Fruit fly (Drosophila melanogaster) whole organism, pupa: ENCODE results near the gene CG9747.

ENCODE experiments used
- CG10348 ChIP-seq: fragments of 200-800 bp; sonication (Bioruptor generic); IDR thresholded peaks from 2 replicates; pipeline ENCODE4 v1.3.6; 2022; ENCODE audit warnings: missing biosample characterization, missing genetic modification characterization
- CG12605 ChIP-seq: fragments of 200-800 bp; sonication (Bioruptor generic); IDR thresholded peaks from 2 replicates; pipeline ENCODE4 v1.3.6; 2022; ENCODE audit warnings: missing biosample characterization, missing genetic modification characterization
- CG13204 ChIP-seq: fragments of 200-800 bp; sonication (Bioruptor generic); optimal IDR thresholded peaks from 2 replicates; lab custom pipeline; 2018; ENCODE audit warnings: missing biosample characterization, mild to moderate bottlenecking, missing genetic modification characterization, moderate library complexity
- CG14655 ChIP-seq: fragments of 200-800 bp; sonication (Bioruptor generic); optimal IDR thresholded peaks from 3 replicates; lab custom pipeline; 2017; ENCODE audit warnings: mild to moderate bottlenecking, missing biosample characterization, missing genetic modification reagents, missing genetic modification characterization
- CG15710 ChIP-seq: fragments of 200-800 bp; sonication (Bioruptor generic); optimal IDR thresholded peaks from 2 replicates; lab custom pipeline; 2018; ENCODE audit warnings: missing biosample characterization, mild to moderate bottlenecking, missing genetic modification characterization, moderate library complexity
- CG17806 ChIP-seq: fragments of 200-800 bp; sonication (Bioruptor generic); optimal IDR thresholded peaks from 2 replicates; lab custom pipeline; 2018; ENCODE audit warnings: missing biosample characterization, mild to moderate bottlenecking, missing genetic modification characterization, moderate library complexity
- CG32121 ChIP-seq: fragments of 200-800 bp; sonication (Bioruptor generic); IDR thresholded peaks from 2 replicates; pipeline ENCODE4 v1.3.6; 2022; ENCODE audit warnings: missing biosample characterization, missing genetic modification characterization
- CG34367 ChIP-seq: fragments of 200-800 bp; sonication (Bioruptor generic); optimal IDR thresholded peaks from 2 replicates; lab custom pipeline; 2018; ENCODE audit warnings: missing biosample characterization, mild to moderate bottlenecking, missing genetic modification characterization
- CG4496 ChIP-seq: fragments of 200-800 bp; sonication (Bioruptor generic); IDR thresholded peaks from 3 replicates; pipeline ENCODE4 v1.3.6; 2022; ENCODE audit warnings: missing biosample characterization, missing genetic modification characterization
- CG8159 ChIP-seq: fragments of 200-800 bp; sonication (Bioruptor generic); optimal IDR thresholded peaks from 3 replicates; lab custom pipeline; 2018; ENCODE audit warnings: missing biosample characterization, mild to moderate bottlenecking, missing genetic modification characterization, moderate library complexity
- CG8301 ChIP-seq: fragments of 200-800 bp; sonication (Bioruptor generic); optimal IDR thresholded peaks from 2 replicates; lab custom pipeline; 2018; ENCODE audit warnings: missing biosample characterization, mild to moderate bottlenecking, missing genetic modification characterization
- CG9948 ChIP-seq: fragments of 200-800 bp; sonication (Bioruptor generic); optimal IDR thresholded peaks from 2 replicates; lab custom pipeline; 2018; ENCODE audit warnings: missing biosample characterization, mild to moderate bottlenecking, missing genetic modification characterization, moderate library complexity
- D1 ChIP-seq: fragments of 200-800 bp; sonication (Bioruptor generic); optimal IDR thresholded peaks from 2 replicates; lab custom pipeline; 2018; ENCODE audit warnings: missing biosample characterization, mild to moderate bottlenecking, missing genetic modification characterization, moderate library complexity
- EcR ChIP-seq: fragments of 200-800 bp; sonication (Bioruptor generic); optimal IDR thresholded peaks from 3 replicates; lab custom pipeline; 2019; ENCODE audit warnings: missing biosample characterization, missing genetic modification characterization, mild to moderate bottlenecking, moderate library complexity, missing genetic modification reagents
- Ets98B ChIP-seq: fragments of 200-800 bp; sonication (Bioruptor generic); IDR thresholded peaks from 2 replicates; pipeline ENCODE4 v1.3.6; 2022; ENCODE audit warnings: missing biosample characterization, missing genetic modification characterization
- Pif1A ChIP-seq: fragments of 200-800 bp; sonication (Bioruptor generic); optimal IDR thresholded peaks from 3 replicates; lab custom pipeline; 2016; ENCODE audit warnings: missing biosample characterization, missing genetic modification characterization
- Pif1B ChIP-seq: fragments of 200-800 bp; sonication (Bioruptor generic); optimal IDR thresholded peaks from 3 replicates; lab custom pipeline; 2016; ENCODE audit warnings: missing biosample characterization, missing genetic modification characterization
- Snoo ChIP-seq: fragments of 200-800 bp; sonication (Bioruptor generic); optimal IDR thresholded peaks from 3 replicates; lab custom pipeline; 2017; ENCODE audit warnings: missing biosample characterization, mild to moderate bottlenecking, missing genetic modification characterization, inconsistent platforms
- fd96Ca ChIP-seq: fragments of 200-800 bp; sonication (Bioruptor generic); IDR thresholded peaks from 3 replicates; pipeline ENCODE4 v1.3.6; 2022; ENCODE audit warnings: missing biosample characterization, missing genetic modification characterization
- gl ChIP-seq: fragments of 200-800 bp; sonication (Bioruptor generic); optimal IDR thresholded peaks from 2 replicates; lab custom pipeline; 2018; ENCODE audit warnings: missing biosample characterization, mild to moderate bottlenecking, missing genetic modification characterization
- rn ChIP-seq: fragments of 200-800 bp; sonication (Bioruptor generic); IDR thresholded peaks from 2 replicates; pipeline ENCODE4 v1.3.6; 2022; ENCODE audit warnings: missing biosample characterization, missing genetic modification characterization

Gene CG9747

dm6 chr3R:30200091-30200698 lies 9.1 kb upstream of the CG9747 start:
- TF ChIP-seq CG9948 (tag; lab: Kevin White, UChicago) (no peak), Pif1A (GFP tag; lab: Kevin White, UChicago) (no peak), CG12605 (GFP tag; lab: Robert Waterston, UW) (no peak), CG8159 (tag; lab: Kevin White, UChicago) (no peak)

- TF ChIP-seq CG34367 (tag; lab: Kevin White, UChicago) (no peak), fd96Ca (GFP tag; lab: Robert Waterston, UW) (no peak), CG9948 (tag; lab: Kevin White, UChicago) (no peak), CG32121 (GFP tag; lab: Robert Waterston, UW) (no peak), Snoo (tag; lab: Kevin White, UChicago) (no peak), rn (GFP tag; lab: Robert Waterston, UW) (no peak), CG8301 (no peak), CG15710 (tag; lab: Kevin White, UChicago) (no peak), Pif1B (GFP tag; lab: Kevin White, UChicago) (no peak)
- TF ChIP-seq, all 21 proteins: peak for 0
Observed at dm6 chr3R:30198793-30199192, 7.7 kb upstream of the CG9747 start.

dm6 chr3R:30197796-30198195 lies 6.7 kb upstream of the CG9747 start:
- TF ChIP-seq CG32121 (GFP tag; lab: Robert Waterston, UW) = no peak
- no peak for TF ChIP-seq CG13204 (GFP tag; lab: Kevin White, UChicago)
- no peak for TF ChIP-seq CG15710 (tag; lab: Kevin White, UChicago)
- TF ChIP-seq CG34367 (tag; lab: Kevin White, UChicago) = no peak
- TF ChIP-seq, all 21 proteins: peak for 0

dm6 chr3R:30196128-30196527 lies 5.1 kb upstream of the CG9747 start, which contains the start of gene CG15531:
Gene CG15531, minus strand, starts transcription at chr3R:30196228.
- no peak for TF ChIP-seq CG8301
- no peak for TF ChIP-seq CG10348 (GFP tag; lab: Robert Waterston, UW)
- TF ChIP-seq Ets98B = no peak
- TF ChIP-seq CG34367 (tag; lab: Kevin White, UChicago) = no peak
- TF ChIP-seq CG12605 (GFP tag; lab: Robert Waterston, UW) = no peak
- no peak for TF ChIP-seq rn (GFP tag; lab: Robert Waterston, UW)
- no peak for TF ChIP-seq CG13204 (GFP tag; lab: Kevin White, UChicago)
- no peak for TF ChIP-seq gl
- TF ChIP-seq CG15710 (tag; lab: Kevin White, UChicago) = no peak
- no peak for TF ChIP-seq CG32121 (GFP tag; lab: Robert Waterston, UW)
- no peak for TF ChIP-seq CG17806
- no peak for TF ChIP-seq CG4496 (GFP tag; lab: Robert Waterston, UW)
- no peak for TF ChIP-seq fd96Ca (GFP tag; lab: Robert Waterston, UW)
- no peak for TF ChIP-seq CG14655 (GFP tag; lab: Kevin White, UChicago)
- TF ChIP-seq EcR (GFP tag; lab: Kevin White, UChicago) = no peak
- no peak for TF ChIP-seq CG8159 (tag; lab: Kevin White, UChicago)
- TF ChIP-seq Pif1A (GFP tag; lab: Kevin White, UChicago) = no peak

dm6 chr3R:30195606-30196049 lies 4.6 kb upstream of the CG9747 start:
- TF ChIP-seq Pif1A (GFP tag; lab: Kevin White, UChicago) (no peak), CG12605 (GFP tag; lab: Robert Waterston, UW) (no peak), CG9948 (tag; lab: Kevin White, UChicago) (no peak), CG13204 (GFP tag; lab: Kevin White, UChicago) (no peak), CG15710 (tag; lab: Kevin White, UChicago) (peak; percentile 18), CG14655 (GFP tag; lab: Kevin White, UChicago) (peak; percentile 14), CG4496 (GFP tag; lab: Robert Waterston, UW) (peak; percentile 64), rn (GFP tag; lab: Robert Waterston, UW) (no peak), CG8159 (tag; lab: Kevin White, UChicago) (no peak), CG34367 (tag; lab: Kevin White, UChicago) (no peak), CG17806 (peak; percentile 3), fd96Ca (GFP tag; lab: Robert Waterston, UW) (peak; percentile 64), Pif1B (GFP tag; lab: Kevin White, UChicago) (no peak), CG10348 (GFP tag; lab: Robert Waterston, UW) (no peak), Ets98B (peak; percentile 64), gl (no peak), Snoo (tag; lab: Kevin White, UChicago) (no peak), CG8301 (peak; percentile 23), D1 (tag; lab: Kevin White, UChicago) (no peak), CG32121 (GFP tag; lab: Robert Waterston, UW) (peak; percentile 59), EcR (GFP tag; lab: Kevin White, UChicago) (no peak)

dm6 chr3R:30193826-30194225 lies 2.8 kb upstream of the CG9747 start:
- no peak for TF ChIP-seq CG15710 (tag; lab: Kevin White, UChicago)
- no peak for TF ChIP-seq CG13204 (GFP tag; lab: Kevin White, UChicago)
- TF ChIP-seq Ets98B = no peak
- TF ChIP-seq, all 21 proteins: peak for 0
